Worm (Caenorhabditis elegans): ENCODE data around the gene F10G2.4.

ce11 chrV:7325285-7325684 is 1.7 kb upstream of the F10G2.4 start, which contains the start of gene srx-92:
- TF ChIP-seq ztf-23 (GFP tag; IDR thresholded peaks at IDR 0.05) (no peak), ztf-29 (GFP tag; IDR thresholded peaks at IDR 0.05) (no peak), tab-1 (GFP tag; IDR thresholded peaks at IDR 0.05) (no peak), med-1 (GFP tag; optimal IDR thresholded peaks at IDR 0.05; ENCODE audit: insufficient read depth) (no peak), flt-1 (GFP tag; IDR thresholded peaks at IDR 0.05) (no peak), T22C8.4 (GFP tag; IDR thresholded peaks at IDR 0.05) (no peak), klf-2 (GFP tag; conservative IDR thresholded peaks at IDR 0.05) (no peak), cog-1 (tag; optimal IDR thresholded peaks at IDR 0.05) (no peak), ref-1 (GFP tag; conservative IDR thresholded peaks at IDR 0.05) (no peak)

All from whole organism, midembryonic.